Worm (Caenorhabditis elegans) whole organism, young adult: ENCODE data around the gene str-136.
A peak's percentile ranks its signal among the peaks of the same experiment; 100 is the strongest.

Experiments
- C17E4.6 ChIP-seq: fragments of 200-800 bp; sonication (Bioruptor generic); IDR thresholded peaks from 2 replicates; pipeline ENCODE4 v1.3.6; 2022; ENCODE audit warnings: missing genetic modification reagents, missing genetic modification characterization, missing compliant biosample characterization
- F23B12.7 ChIP-seq: sonication (generic microtip); optimal IDR thresholded peaks from 2 replicates; lab custom pipeline; 2017; ENCODE audit warnings: missing genetic modification characterization, mild to moderate bottlenecking, missing compliant biosample characterization, antibody characterized with exemption, moderate library complexity; ENCODE audit not compliant: insufficient read depth
- F37B4.10 ChIP-seq: fragments of 200-800 bp; sonication (Bioruptor generic); IDR thresholded peaks from 2 replicates; pipeline ENCODE4 v1.3.6; 2022; ENCODE audit warnings: missing genetic modification characterization, missing compliant biosample characterization
- F39B2.1 ChIP-seq: fragments of 200-800 bp; sonication (Bioruptor generic); IDR thresholded peaks from 2 replicates; pipeline ENCODE4 v1.3.6; 2022; ENCODE audit warnings: missing genetic modification reagents, missing genetic modification characterization, missing compliant biosample characterization
- F52B5.7 ChIP-seq: sonication (generic microtip); optimal IDR thresholded peaks from 2 replicates; lab custom pipeline; 2016; ENCODE audit warnings: mild to moderate bottlenecking, missing genetic modification characterization, missing compliant biosample characterization
- F57A8.1 ChIP-seq: fragments of 200-800 bp; sonication (Bioruptor generic); optimal IDR thresholded peaks from 2 replicates; lab custom pipeline; 2018; ENCODE audit warnings: mild to moderate bottlenecking, missing genetic modification characterization, moderate library complexity, missing compliant biosample characterization
- F57C9.4 ChIP-seq: sonication (generic microtip); optimal IDR thresholded peaks from 2 replicates; lab custom pipeline; 2017; ENCODE audit warnings: mild to moderate bottlenecking, missing genetic modification characterization, missing compliant biosample characterization
- T26A5.8 ChIP-seq: sonication (generic microtip); optimal IDR thresholded peaks from 2 replicates; lab custom pipeline; 2016; ENCODE audit warnings: missing genetic modification characterization, missing compliant biosample characterization
- Y53F4B.3 ChIP-seq: fragments of 200-800 bp; sonication (Bioruptor generic); IDR thresholded peaks from 2 replicates; pipeline ENCODE4 v1.3.6; 2022; ENCODE audit warnings: missing genetic modification reagents, missing genetic modification characterization, missing compliant biosample characterization
- Y67H2A.10 ChIP-seq: fragments of 200-800 bp; sonication (Bioruptor generic); conservative IDR thresholded peaks from 2 replicates; pipeline ENCODE4 v1.3.6; 2022; ENCODE audit warnings: missing genetic modification reagents, missing genetic modification characterization, missing compliant biosample characterization
- ZK185.1 ChIP-seq: sonication (generic microtip); optimal IDR thresholded peaks from 2 replicates; lab custom pipeline; 2016; ENCODE audit warnings: mild to moderate bottlenecking, missing genetic modification characterization, missing compliant biosample characterization; ENCODE audit not compliant: poor library complexity, severe bottlenecking
- akir-1 ChIP-seq: fragments of 200-800 bp; sonication (Bioruptor generic); optimal IDR thresholded peaks from 2 replicates; lab custom pipeline; 2018; ENCODE audit warnings: mild to moderate bottlenecking, missing genetic modification characterization, moderate library complexity, missing compliant biosample characterization
- ama-1 ChIP-seq, 3 experiments: fragments of 150-350 bp in 1 of 3; sonication (generic microtip) in 2 of 3; optimal IDR thresholded peaks; 2 replicates each; lab custom pipeline; 2014 to 2018; ENCODE audit warnings: missing biosample characterization in 2 of 3, missing genetic modification characterization in 2 of 3, missing genetic modification reagents in 2 of 3
- atf-7 ChIP-seq: sonication (generic microtip); optimal IDR thresholded peaks from 2 replicates; lab custom pipeline; 2017; ENCODE audit warnings: mild to moderate bottlenecking, missing genetic modification characterization, missing compliant biosample characterization
- athp-1 ChIP-seq: sonication (generic microtip); optimal IDR thresholded peaks from 2 replicates; lab custom pipeline; 2017; ENCODE audit warnings: mild to moderate bottlenecking, missing genetic modification characterization, missing compliant biosample characterization
- attf-6 ChIP-seq: fragments of 200-800 bp; sonication (Bioruptor generic); IDR thresholded peaks from 2 replicates; pipeline ENCODE4 v1.3.6; 2022; ENCODE audit warnings: missing genetic modification reagents, missing genetic modification characterization, missing compliant biosample characterization
- bed-1 ChIP-seq: fragments of 200-800 bp; sonication (Bioruptor generic); IDR thresholded peaks from 2 replicates; pipeline ENCODE4 v1.3.6; 2022; ENCODE audit warnings: missing genetic modification reagents, missing genetic modification characterization, missing compliant biosample characterization
- bed-2 ChIP-seq: fragments of 200-800 bp; sonication (Bioruptor generic); IDR thresholded peaks from 2 replicates; pipeline ENCODE4 v1.3.6; 2022; ENCODE audit warnings: missing genetic modification reagents, missing genetic modification characterization, missing compliant biosample characterization
- cebp-1 ChIP-seq, 2 experiments: fragments of 200-800 bp in 1 of 2; sonication (Bioruptor generic) in 1 of 2; sonication (generic microtip) in 1 of 2; IDR thresholded peaks in 1 of 2; optimal IDR thresholded peaks in 1 of 2; 2 replicates each; pipeline versions ENCODE4 v1.3.6 to Lab custom; 2017 to 2022; ENCODE audit warnings: missing compliant biosample characterization in 2 of 2, missing genetic modification characterization in 2 of 2, mild to moderate bottlenecking in 1 of 2, missing genetic modification reagents in 1 of 2, moderate library complexity in 1 of 2
- cebp-2 ChIP-seq: fragments of 200-800 bp; sonication (Bioruptor generic); IDR thresholded peaks from 2 replicates; pipeline ENCODE4 v1.3.6; 2022; ENCODE audit warnings: missing genetic modification characterization, missing compliant biosample characterization
- ceh-79 ChIP-seq: sonication (generic microtip); optimal IDR thresholded peaks from 2 replicates; lab custom pipeline; 2017; ENCODE audit warnings: mild to moderate bottlenecking, missing genetic modification characterization, missing compliant biosample characterization
- die-1 ChIP-seq: sonication (generic microtip); optimal IDR thresholded peaks from 2 replicates; lab custom pipeline; 2016; ENCODE audit warnings: missing genotype, mild to moderate bottlenecking, missing genetic modification characterization, missing compliant biosample characterization
- dpff-1 ChIP-seq: sonication (generic microtip); optimal IDR thresholded peaks from 2 replicates; lab custom pipeline; 2017; ENCODE audit warnings: mild to moderate bottlenecking, missing genetic modification characterization, missing compliant biosample characterization
- dpl-1 ChIP-seq: fragments of 150-350 bp; optimal IDR thresholded peaks from 2 replicates; lab custom pipeline; 2014; ENCODE audit warnings: missing biosample characterization, missing genetic modification reagents, missing genetic modification characterization
- egl-44 ChIP-seq: fragments of 200-800 bp; sonication (Bioruptor generic); IDR thresholded peaks from 2 replicates; pipeline ENCODE4 v1.3.6; 2022; ENCODE audit warnings: missing genetic modification reagents, missing genetic modification characterization, missing compliant biosample characterization
- ekl-4 ChIP-seq: fragments of 200-800 bp; sonication (Bioruptor generic); IDR thresholded peaks from 2 replicates; pipeline ENCODE4 v1.3.6; 2022; ENCODE audit warnings: missing genetic modification reagents, missing genetic modification characterization, missing compliant biosample characterization
- fkh-3 ChIP-seq: sonication (generic microtip); optimal IDR thresholded peaks from 2 replicates; lab custom pipeline; 2016; ENCODE audit warnings: mild to moderate bottlenecking, missing genetic modification characterization, missing compliant biosample characterization
- gei-17 ChIP-seq: fragments of 200-800 bp; sonication (Bioruptor generic); optimal IDR thresholded peaks from 2 replicates; lab custom pipeline; 2018; ENCODE audit warnings: mild to moderate bottlenecking, missing genetic modification characterization, missing compliant biosample characterization
- him-1 ChIP-seq: sonication (generic microtip); optimal IDR thresholded peaks from 2 replicates; lab custom pipeline; 2016; ENCODE audit warnings: missing genotype, missing genetic modification reagents, missing genetic modification characterization, missing compliant biosample characterization
- hmg-20 ChIP-seq: fragments of 200-800 bp; sonication (Bioruptor generic); IDR thresholded peaks from 2 replicates; pipeline ENCODE4 v1.3.6; 2022; ENCODE audit warnings: missing genetic modification reagents, missing genetic modification characterization, missing compliant biosample characterization
- hsf-1 ChIP-seq: fragments of 200-800 bp; sonication (Bioruptor generic); IDR thresholded peaks from 2 replicates; pipeline ENCODE4 v1.3.6; 2022; ENCODE audit warnings: missing genetic modification reagents, missing genetic modification characterization, missing compliant biosample characterization
- lin-35 ChIP-seq, 3 experiments: fragments of 150-350 bp in 2 of 3; sonication (generic microtip) in 1 of 3; optimal IDR thresholded peaks; 2 replicates each; lab custom pipeline; 2014 to 2018; ENCODE audit warnings: missing biosample characterization in 3 of 3, missing genetic modification characterization in 3 of 3, missing genetic modification reagents in 3 of 3
- lin-54 ChIP-seq: fragments of 200-800 bp; sonication (Bioruptor generic); optimal IDR thresholded peaks from 2 replicates; lab custom pipeline; 2018; ENCODE audit warnings: mild to moderate bottlenecking, missing genetic modification characterization, missing compliant biosample characterization
- madf-3 ChIP-seq: fragments of 200-800 bp; sonication (Bioruptor generic); IDR thresholded peaks from 2 replicates; pipeline ENCODE4 v1.3.6; 2022; ENCODE audit warnings: missing genetic modification reagents, missing genetic modification characterization, missing compliant biosample characterization
- madf-6 ChIP-seq: fragments of 200-800 bp; sonication (Bioruptor generic); IDR thresholded peaks from 2 replicates; pipeline ENCODE4 v1.3.6; 2022; ENCODE audit warnings: missing genetic modification reagents, missing genetic modification characterization, missing compliant biosample characterization
- madf-8 ChIP-seq: fragments of 200-800 bp; sonication (Bioruptor generic); conservative IDR thresholded peaks from 2 replicates; pipeline ENCODE4 v1.3.6; 2022; ENCODE audit warnings: missing genetic modification reagents, missing genetic modification characterization, missing compliant biosample characterization
- mcd-1 ChIP-seq: fragments of 200-800 bp; sonication (Bioruptor generic); IDR thresholded peaks from 2 replicates; pipeline ENCODE4 v1.3.6; 2022; ENCODE audit warnings: missing genetic modification reagents, missing genetic modification characterization, missing compliant biosample characterization
- mel-28 ChIP-seq: sonication (generic microtip); optimal IDR thresholded peaks from 2 replicates; lab custom pipeline; 2016; ENCODE audit warnings: borderline replicate concordance, mild to moderate bottlenecking, missing genetic modification characterization, missing compliant biosample characterization
- nfya-1 ChIP-seq: sonication (generic microtip); optimal IDR thresholded peaks from 2 replicates; lab custom pipeline; 2017; ENCODE audit warnings: antibody characterized with exemption, missing compliant biosample characterization, missing genetic modification characterization, borderline replicate concordance; ENCODE audit not compliant: insufficient read depth
- nfya-2 ChIP-seq: fragments of 200-800 bp; sonication (Bioruptor generic); IDR thresholded peaks from 2 replicates; pipeline ENCODE4 v1.3.6; 2022; ENCODE audit warnings: missing genetic modification reagents, missing genetic modification characterization, missing compliant biosample characterization
- nhr-80 ChIP-seq: sonication (generic microtip); optimal IDR thresholded peaks from 2 replicates; lab custom pipeline; 2016; ENCODE audit warnings: missing genetic modification characterization, missing compliant biosample characterization
- pbrm-1 ChIP-seq: fragments of 200-800 bp; sonication (Bioruptor generic); IDR thresholded peaks from 2 replicates; pipeline ENCODE4 v1.3.6; 2022; ENCODE audit warnings: missing genetic modification reagents, missing genetic modification characterization, missing compliant biosample characterization
- pha-4 ChIP-seq: fragments of 150-350 bp; sonication (generic microtip); optimal IDR thresholded peaks from 2 replicates; lab custom pipeline; 2014; ENCODE audit warnings: missing biosample characterization, missing genetic modification reagents, missing genetic modification characterization
- sptf-2 ChIP-seq: fragments of 200-800 bp; sonication (Bioruptor generic); optimal IDR thresholded peaks from 2 replicates; lab custom pipeline; 2018; ENCODE audit warnings: mild to moderate bottlenecking, missing genetic modification characterization, missing compliant biosample characterization
- tbp1 ChIP-seq: fragments of 200-800 bp; sonication (Bioruptor generic); optimal IDR thresholded peaks from 2 replicates; lab custom pipeline; 2018; ENCODE audit warnings: mild to moderate bottlenecking, missing genetic modification characterization, missing compliant biosample characterization
- tbx-9 ChIP-seq: sonication (generic microtip); optimal IDR thresholded peaks from 2 replicates; lab custom pipeline; 2016; ENCODE audit warnings: borderline replicate concordance, missing genetic modification characterization, inconsistent platforms, missing compliant biosample characterization
- xnd-1 ChIP-seq: sonication (generic microtip); optimal IDR thresholded peaks from 2 replicates; lab custom pipeline; 2016; ENCODE audit warnings: missing genotype, missing genetic modification reagents, missing genetic modification characterization, missing compliant biosample characterization
- zim-3 ChIP-seq: sonication (generic microtip); optimal IDR thresholded peaks from 2 replicates; lab custom pipeline; 2017; ENCODE audit warnings: mild to moderate bottlenecking, missing genetic modification characterization, moderate library complexity, missing compliant biosample characterization

The str-136 gene

DNA sequence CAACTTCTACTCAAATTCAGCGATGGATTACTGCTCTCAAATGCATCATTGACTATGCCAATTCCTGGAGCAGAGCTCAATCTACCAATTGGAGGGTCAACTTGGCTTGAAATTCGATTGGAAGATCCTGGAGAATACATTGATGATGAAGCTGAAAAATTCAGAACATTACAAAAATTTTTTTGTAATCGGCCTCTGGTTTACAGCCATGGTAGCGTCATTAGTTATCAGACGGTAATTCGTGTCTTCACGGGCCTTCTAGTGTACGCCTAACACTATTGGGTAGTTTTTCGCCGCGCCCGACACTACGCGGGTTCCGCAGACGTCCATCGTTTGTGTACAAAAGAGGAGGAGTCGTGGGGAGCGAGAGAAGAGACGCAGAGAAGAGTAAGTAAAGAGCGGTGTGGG is 50.0 kb downstream of the str-136 start (continued):
- peak; percentile 74 for TF ChIP-seq F23B12.7 (tag; lab: Kevin White, UChicago)
- no peak for TF ChIP-seq nfya-2 (GFP tag; lab: Robert Waterston, UW)
- TF ChIP-seq cebp-2 (GFP tag; lab: Robert Waterston, UW): 0 out of 2 replicates have a peak, but pooled peaks have one; percentile 9
- TF ChIP-seq pha-4 (tag; lab: Kevin White, UChicago): no peak
- TF ChIP-seq T26A5.8 (tag; lab: Kevin White, UChicago): no peak
- TF ChIP-seq nfya-1: no peak
- TF ChIP-seq die-1 (tag; lab: Kevin White, UChicago): peak; percentile 52
- peak; percentile 86 for TF ChIP-seq lin-54
- TF ChIP-seq lin-35 (GFP tag; optimal IDR thresholded peaks at IDR 0.05; lab: Kevin White, UChicago): peak in 2 of 3 experiments; percentile 31 to 75
- peak; percentile 82 for TF ChIP-seq F39B2.1 (GFP tag; lab: Robert Waterston, UW)
- TF ChIP-seq pbrm-1 (GFP tag; lab: Robert Waterston, UW): peak; percentile 100
- TF ChIP-seq mel-28 (tag; lab: Kevin White, UChicago): peak; percentile 74
- TF ChIP-seq Y67H2A.10: no peak
- TF ChIP-seq dpl-1 (GFP tag; lab: Kevin White, UChicago): peak; percentile 40
- TF ChIP-seq cebp-1 (GFP tag; IDR thresholded peaks at IDR 0.05; lab: Robert Waterston, UW): 0 out of 2 replicates have a peak, but pooled peaks have one; percentile 20
- no peak for TF ChIP-seq cebp-1 (tag; optimal IDR thresholded peaks at IDR 0.05; lab: Kevin White, UChicago)
- peak; percentile 94 for TF ChIP-seq ekl-4 (GFP tag; lab: Robert Waterston, UW)
- peak; percentile 72 for TF ChIP-seq Y53F4B.3 (GFP tag; lab: Robert Waterston, UW)
- TF ChIP-seq xnd-1 (tag; lab: Kevin White, UChicago): peak; percentile 66
- TF ChIP-seq gei-17 (GFP tag; lab: Kevin White, UChicago): peak; percentile 55
- TF ChIP-seq bed-2 (GFP tag; lab: Robert Waterston, UW): peak; percentile 41; the same call in 1 of the 2 replicates
- no peak for TF ChIP-seq F57C9.4
- peak; percentile 1 for TF ChIP-seq zim-3
- peak; percentile 84 for TF ChIP-seq tbp1 (GFP tag; lab: Kevin White, UChicago)
- TF ChIP-seq mcd-1 (GFP tag; lab: Robert Waterston, UW): peak; percentile 84
- TF ChIP-seq hmg-20 (GFP tag; lab: Robert Waterston, UW): peak; percentile 84
- peak; percentile 53 for TF ChIP-seq nhr-80 (tag; lab: Kevin White, UChicago)
- no peak for TF ChIP-seq F37B4.10
- no peak for TF ChIP-seq ceh-79
- TF ChIP-seq athp-1: peak; percentile 40
- peak; percentile 17 for TF ChIP-seq sptf-2 (GFP tag; lab: Kevin White, UChicago)
- TF ChIP-seq atf-7 (tag; lab: Kevin White, UChicago): peak; percentile 67
- no peak for TF ChIP-seq F52B5.7 (tag; lab: Kevin White, UChicago)
- no peak for TF ChIP-seq dpff-1
- TF ChIP-seq egl-44 (GFP tag; lab: Robert Waterston, UW): 0 out of 2 replicates have a peak, but pooled peaks have one; percentile 38
- TF ChIP-seq ama-1 (optimal IDR thresholded peaks at IDR 0.05; lab: Kevin White, UChicago): peak; percentile 91
- TF ChIP-seq ama-1 (GFP tag; optimal IDR thresholded peaks at IDR 0.05; lab: Kevin White, UChicago): peak in 1 of 2 experiments; percentile 35
- peak; percentile 91 for TF ChIP-seq madf-6 (GFP tag; lab: Robert Waterston, UW)
- peak; percentile 83 for TF ChIP-seq C17E4.6 (GFP tag; lab: Robert Waterston, UW)
- peak; percentile 94 for TF ChIP-seq attf-6 (GFP tag; lab: Robert Waterston, UW)
- peak; percentile 54 for TF ChIP-seq fkh-3 (tag; lab: Kevin White, UChicago)
- TF ChIP-seq hsf-1 (GFP tag; lab: Robert Waterston, UW): peak; percentile 92
- no peak for TF ChIP-seq F57A8.1 (GFP tag; lab: Kevin White, UChicago)
- TF ChIP-seq madf-8 (GFP tag; lab: Robert Waterston, UW): peak; percentile 65
- no peak for TF ChIP-seq bed-1 (GFP tag; lab: Robert Waterston, UW)
- TF ChIP-seq him-1: peak; percentile 99
- peak; percentile 49 for TF ChIP-seq akir-1 (GFP tag; lab: Kevin White, UChicago)
- peak; percentile 89 for TF ChIP-seq ZK185.1 (tag; lab: Kevin White, UChicago)
- peak; percentile 74 for TF ChIP-seq madf-3 (GFP tag; lab: Robert Waterston, UW)
- no peak for TF ChIP-seq tbx-9 (tag; lab: Kevin White, UChicago)
